Fruit fly (Drosophila melanogaster) whole organism, larva: ENCODE results near the gene Tim17a1.

Experiments used
- noc ChIP-seq: fragments of 200-800 bp; sonication (Bioruptor generic); optimal IDR thresholded peaks from 3 replicates; lab custom pipeline; 2019; ENCODE audit warnings: missing biosample characterization, mild to moderate bottlenecking, missing genetic modification characterization, moderate library complexity

The Tim17a1 gene

dm6 chr3R:12317325-12317724 is 47.2 kb downstream of the Tim17a1 start:
- no peak for TF ChIP-seq noc (tag; lab: Kevin White, UChicago)

- no peak for TF ChIP-seq noc (tag; lab: Kevin White, UChicago)
These were observed 48.1 kb downstream of the Tim17a1 start for dm6 chr3R:12316420-12316819.

dm6 chr3R:12315455-12315854 is 49.0 kb downstream of the Tim17a1 start:
- no peak for TF ChIP-seq noc (tag; lab: Kevin White, UChicago)

- no peak for TF ChIP-seq noc (tag; lab: Kevin White, UChicago)
These were observed 50.2 kb downstream of the Tim17a1 start for dm6 chr3R:12314236-12314635.
